Worm (Caenorhabditis elegans) whole organism, young adult: ENCODE measurements around the gene M01H9.3.

Experiments used
- B0336.3 ChIP-seq: fragments of 200-800 bp; sonication (Bioruptor generic); IDR thresholded peaks from 2 replicates; pipeline ENCODE4 v1.3.6; 2022; ENCODE audit warnings: missing genetic modification characterization, missing compliant biosample characterization
- C06A6.2 ChIP-seq: fragments of 200-800 bp; sonication (Bioruptor generic); conservative IDR thresholded peaks from 2 replicates; pipeline ENCODE4 v1.3.6; 2022; ENCODE audit warnings: missing genetic modification characterization, missing compliant biosample characterization
- F23B12.7 ChIP-seq: sonication (generic microtip); optimal IDR thresholded peaks from 2 replicates; lab custom pipeline; 2017; ENCODE audit warnings: missing genetic modification characterization, mild to moderate bottlenecking, missing compliant biosample characterization, antibody characterized with exemption, moderate library complexity; ENCODE audit not compliant: insufficient read depth
- F33H1.4 ChIP-seq: fragments of 200-800 bp; sonication (Bioruptor generic); IDR thresholded peaks from 2 replicates; pipeline ENCODE4 v1.3.6; 2022; ENCODE audit warnings: missing genetic modification reagents, missing genetic modification characterization, missing compliant biosample characterization
- F57A8.1 ChIP-seq: fragments of 200-800 bp; sonication (Bioruptor generic); optimal IDR thresholded peaks from 2 replicates; lab custom pipeline; 2018; ENCODE audit warnings: mild to moderate bottlenecking, missing genetic modification characterization, moderate library complexity, missing compliant biosample characterization
- K11D2.4 ChIP-seq: fragments of 200-800 bp; sonication (Bioruptor generic); IDR thresholded peaks from 2 replicates; pipeline ENCODE4 v1.3.6; 2022; ENCODE audit warnings: missing genetic modification reagents, missing genetic modification characterization, missing compliant biosample characterization
- T07F8.4 ChIP-seq: sonication (generic microtip); optimal IDR thresholded peaks from 2 replicates; lab custom pipeline; 2016; ENCODE audit warnings: mild to moderate bottlenecking, missing genetic modification characterization, moderate library complexity, missing compliant biosample characterization
- T26A5.8 ChIP-seq: sonication (generic microtip); optimal IDR thresholded peaks from 2 replicates; lab custom pipeline; 2016; ENCODE audit warnings: missing genetic modification characterization, missing compliant biosample characterization
- Y53F4B.3 ChIP-seq: fragments of 200-800 bp; sonication (Bioruptor generic); IDR thresholded peaks from 2 replicates; pipeline ENCODE4 v1.3.6; 2022; ENCODE audit warnings: missing genetic modification reagents, missing genetic modification characterization, missing compliant biosample characterization
- Y67H2A.10 ChIP-seq: fragments of 200-800 bp; sonication (Bioruptor generic); conservative IDR thresholded peaks from 2 replicates; pipeline ENCODE4 v1.3.6; 2022; ENCODE audit warnings: missing genetic modification reagents, missing genetic modification characterization, missing compliant biosample characterization
- ama-1 ChIP-seq, 3 experiments: fragments of 150-350 bp in 1 of 3; sonication (generic microtip) in 2 of 3; optimal IDR thresholded peaks; 2 replicates each; lab custom pipeline; 2014 to 2018; ENCODE audit warnings: missing biosample characterization in 2 of 3, missing genetic modification characterization in 2 of 3, missing genetic modification reagents in 2 of 3
- aptf-2 ChIP-seq: fragments of 200-800 bp; sonication (Bioruptor generic); conservative IDR thresholded peaks from 2 replicates; pipeline ENCODE4 v1.3.6; 2022; ENCODE audit warnings: missing genetic modification reagents, missing genetic modification characterization, missing compliant biosample characterization
- athp-1 ChIP-seq: sonication (generic microtip); optimal IDR thresholded peaks from 2 replicates; lab custom pipeline; 2017; ENCODE audit warnings: mild to moderate bottlenecking, missing genetic modification characterization, missing compliant biosample characterization
- attf-5 ChIP-seq: fragments of 200-800 bp; sonication (Bioruptor generic); optimal IDR thresholded peaks from 2 replicates; lab custom pipeline; 2018; ENCODE audit warnings: mild to moderate bottlenecking, missing genetic modification characterization, missing compliant biosample characterization
- attf-6 ChIP-seq: fragments of 200-800 bp; sonication (Bioruptor generic); IDR thresholded peaks from 2 replicates; pipeline ENCODE4 v1.3.6; 2022; ENCODE audit warnings: missing genetic modification reagents, missing genetic modification characterization, missing compliant biosample characterization
- bed-2 ChIP-seq: fragments of 200-800 bp; sonication (Bioruptor generic); IDR thresholded peaks from 2 replicates; pipeline ENCODE4 v1.3.6; 2022; ENCODE audit warnings: missing genetic modification reagents, missing genetic modification characterization, missing compliant biosample characterization
- cebp-1 ChIP-seq, 2 experiments: fragments of 200-800 bp in 1 of 2; sonication (Bioruptor generic) in 1 of 2; sonication (generic microtip) in 1 of 2; IDR thresholded peaks in 1 of 2; optimal IDR thresholded peaks in 1 of 2; 2 replicates each; pipeline versions ENCODE4 v1.3.6 to Lab custom; 2017 to 2022; ENCODE audit warnings: missing compliant biosample characterization in 2 of 2, missing genetic modification characterization in 2 of 2, mild to moderate bottlenecking in 1 of 2, missing genetic modification reagents in 1 of 2, moderate library complexity in 1 of 2
- ceh-27 ChIP-seq: fragments of 200-800 bp; sonication (Bioruptor generic); optimal IDR thresholded peaks from 2 replicates; lab custom pipeline; 2018; ENCODE audit warnings: mild to moderate bottlenecking, missing genetic modification characterization, moderate library complexity, missing compliant biosample characterization
- chd-7 ChIP-seq: sonication (generic microtip); optimal IDR thresholded peaks from 2 replicates; lab custom pipeline; 2016; ENCODE audit warnings: mild to moderate bottlenecking, missing genetic modification characterization, moderate library complexity, missing compliant biosample characterization
- die-1 ChIP-seq: sonication (generic microtip); optimal IDR thresholded peaks from 2 replicates; lab custom pipeline; 2016; ENCODE audit warnings: missing genotype, mild to moderate bottlenecking, missing genetic modification characterization, missing compliant biosample characterization
- hlh-26 ChIP-seq: fragments of 200-800 bp; sonication (Bioruptor generic); conservative IDR thresholded peaks from 2 replicates; pipeline ENCODE4 v1.3.6; 2022; ENCODE audit warnings: missing genetic modification reagents, missing genetic modification characterization, missing compliant biosample characterization
- hmg-1.2 ChIP-seq: fragments of 200-800 bp; sonication (Bioruptor generic); IDR thresholded peaks from 2 replicates; pipeline ENCODE4 v1.3.6; 2022; ENCODE audit warnings: missing genetic modification reagents, missing genetic modification characterization, missing compliant biosample characterization
- lag-1 ChIP-seq: fragments of 200-800 bp; sonication (Bioruptor generic); IDR thresholded peaks from 2 replicates; pipeline ENCODE4 v1.3.6; 2022; ENCODE audit warnings: missing genetic modification reagents, missing genetic modification characterization, missing compliant biosample characterization
- lin-26 ChIP-seq: fragments of 200-800 bp; sonication (Bioruptor generic); IDR thresholded peaks from 2 replicates; pipeline ENCODE4 v1.3.6; 2022; ENCODE audit warnings: missing genetic modification reagents, missing genetic modification characterization, missing compliant biosample characterization
- lin-40 ChIP-seq: sonication (generic microtip); optimal IDR thresholded peaks from 2 replicates; lab custom pipeline; 2016; ENCODE audit warnings: missing genetic modification characterization, mild to moderate bottlenecking, missing compliant biosample characterization, missing genotype, missing genetic modification reagents
- lin-54 ChIP-seq: fragments of 200-800 bp; sonication (Bioruptor generic); optimal IDR thresholded peaks from 2 replicates; lab custom pipeline; 2018; ENCODE audit warnings: mild to moderate bottlenecking, missing genetic modification characterization, missing compliant biosample characterization
- madf-10 ChIP-seq: sonication (generic microtip); optimal IDR thresholded peaks from 2 replicates; lab custom pipeline; 2016; ENCODE audit warnings: mild to moderate bottlenecking, missing genetic modification characterization, missing compliant biosample characterization
- madf-8 ChIP-seq: fragments of 200-800 bp; sonication (Bioruptor generic); conservative IDR thresholded peaks from 2 replicates; pipeline ENCODE4 v1.3.6; 2022; ENCODE audit warnings: missing genetic modification reagents, missing genetic modification characterization, missing compliant biosample characterization
- mcd-1 ChIP-seq: fragments of 200-800 bp; sonication (Bioruptor generic); IDR thresholded peaks from 2 replicates; pipeline ENCODE4 v1.3.6; 2022; ENCODE audit warnings: missing genetic modification reagents, missing genetic modification characterization, missing compliant biosample characterization
- mes-4 ChIP-seq: sonication (generic microtip); optimal IDR thresholded peaks from 2 replicates; lab custom pipeline; 2016; ENCODE audit warnings: missing genotype, missing genetic modification characterization, missing compliant biosample characterization
- nfya-2 ChIP-seq: fragments of 200-800 bp; sonication (Bioruptor generic); IDR thresholded peaks from 2 replicates; pipeline ENCODE4 v1.3.6; 2022; ENCODE audit warnings: missing genetic modification reagents, missing genetic modification characterization, missing compliant biosample characterization
- nhr-120 ChIP-seq: fragments of 200-800 bp; sonication (Bioruptor generic); IDR thresholded peaks from 2 replicates; pipeline ENCODE4 v1.3.6; 2022; ENCODE audit warnings: missing genetic modification characterization, missing compliant biosample characterization
- nhr-80 ChIP-seq: sonication (generic microtip); optimal IDR thresholded peaks from 2 replicates; lab custom pipeline; 2016; ENCODE audit warnings: missing genetic modification characterization, missing compliant biosample characterization
- rec-8 ChIP-seq, 2 experiments: sonication (generic microtip); optimal IDR thresholded peaks; 2 replicates each; lab custom pipeline; 2016; ENCODE audit warnings: mild to moderate bottlenecking in 2 of 2, missing genetic modification characterization in 2 of 2, missing genetic modification reagents in 2 of 2, missing genotype in 2 of 2, missing biosample characterization in 1 of 2, missing compliant biosample characterization in 1 of 2, moderate library complexity in 1 of 2
- sdz-38 ChIP-seq: sonication (generic microtip); optimal IDR thresholded peaks from 2 replicates; lab custom pipeline; 2016; ENCODE audit warnings: missing genotype, missing genetic modification characterization, missing compliant biosample characterization
- snpc-1.3 ChIP-seq: sonication (generic microtip); optimal IDR thresholded peaks from 2 replicates; lab custom pipeline; 2017; ENCODE audit warnings: missing genetic modification characterization, mild to moderate bottlenecking, missing compliant biosample characterization, antibody characterized with exemption, moderate library complexity, missing genotype, missing genetic modification reagents; ENCODE audit not compliant: insufficient read depth
- snpc-3.4 ChIP-seq: sonication (generic microtip); optimal IDR thresholded peaks from 2 replicates; lab custom pipeline; 2017; ENCODE audit warnings: missing genetic modification characterization, mild to moderate bottlenecking, missing compliant biosample characterization, antibody characterized with exemption, moderate library complexity, missing genotype, missing genetic modification reagents
- somi-1 ChIP-seq: fragments of 200-800 bp; sonication (Bioruptor generic); optimal IDR thresholded peaks from 2 replicates; lab custom pipeline; 2018; ENCODE audit warnings: mild to moderate bottlenecking, missing genetic modification characterization, missing compliant biosample characterization
- tbp1 ChIP-seq: fragments of 200-800 bp; sonication (Bioruptor generic); optimal IDR thresholded peaks from 2 replicates; lab custom pipeline; 2018; ENCODE audit warnings: mild to moderate bottlenecking, missing genetic modification characterization, missing compliant biosample characterization
- tlf-1 ChIP-seq: fragments of 200-800 bp; sonication (Bioruptor generic); optimal IDR thresholded peaks from 2 replicates; lab custom pipeline; 2018; ENCODE audit warnings: mild to moderate bottlenecking, missing genetic modification characterization, missing compliant biosample characterization
- xnd-1 ChIP-seq: sonication (generic microtip); optimal IDR thresholded peaks from 2 replicates; lab custom pipeline; 2016; ENCODE audit warnings: missing genotype, missing genetic modification reagents, missing genetic modification characterization, missing compliant biosample characterization
- ztf-25 ChIP-seq: fragments of 200-800 bp; sonication (Bioruptor generic); IDR thresholded peaks from 2 replicates; pipeline ENCODE4 v1.3.6; 2022; ENCODE audit warnings: missing genetic modification reagents, missing genetic modification characterization, missing compliant biosample characterization
- ztf-6 ChIP-seq: fragments of 200-800 bp; sonication (Bioruptor generic); IDR thresholded peaks from 2 replicates; pipeline ENCODE4 v1.3.6; 2022; ENCODE audit warnings: missing genetic modification reagents, missing genetic modification characterization, missing compliant biosample characterization

The M01H9.3 gene

DNA sequence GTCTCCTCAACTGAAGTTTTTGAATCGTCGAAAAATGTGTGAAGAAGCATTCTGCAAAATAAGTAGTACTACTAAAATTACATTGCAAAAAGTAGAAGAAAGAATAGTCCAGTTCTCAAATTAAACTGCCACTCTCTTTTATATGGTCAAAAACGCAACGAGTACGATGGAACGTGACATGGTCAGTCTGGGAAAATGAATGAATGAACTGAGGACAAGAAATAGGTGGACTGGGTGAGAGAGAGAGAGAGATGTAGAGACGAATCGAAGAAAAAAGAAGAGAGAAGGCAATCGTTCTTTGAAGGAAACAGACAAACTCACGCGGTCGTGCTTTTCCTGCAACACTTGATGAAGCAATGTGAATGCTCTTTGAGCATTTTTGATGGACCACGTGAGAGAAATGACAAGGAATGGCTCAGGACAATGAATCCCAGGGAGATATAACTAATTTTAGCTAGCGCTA, at the start of gene M01H9.3:
Gene M01H9.3 (minus strand): TSS at position 51 of the 463 bp plus-strand sequence.
- TF ChIP-seq snpc-1.3 (tag; lab: Kevin White, UChicago), result no peak
- TF ChIP-seq cebp-1 (GFP tag; IDR thresholded peaks at IDR 0.05; lab: Robert Waterston, UW), result no peak
- peak; percentile 72 for TF ChIP-seq cebp-1 (tag; optimal IDR thresholded peaks at IDR 0.05; lab: Kevin White, UChicago)
- TF ChIP-seq attf-6 (GFP tag; lab: Robert Waterston, UW), result no peak
- TF ChIP-seq lin-26 (GFP tag; lab: Robert Waterston, UW), result 0 out of 2 replicates have a peak, but pooled peaks have one; percentile 40
- peak; percentile 17; the same call in 1 of the 2 replicates for TF ChIP-seq mcd-1 (GFP tag; lab: Robert Waterston, UW)
- peak; percentile 18 for TF ChIP-seq chd-7 (tag; lab: Kevin White, UChicago)
- TF ChIP-seq lin-40 (tag; lab: Kevin White, UChicago), result peak; percentile 46
- TF ChIP-seq rec-8 (tag; optimal IDR thresholded peaks at IDR 0.05; lab: Kevin White, UChicago), result no peak
- TF ChIP-seq mes-4 (tag; lab: Kevin White, UChicago), result no peak
- no peak for TF ChIP-seq ztf-6 (GFP tag; lab: Robert Waterston, UW)
- no peak for TF ChIP-seq F57A8.1 (GFP tag; lab: Kevin White, UChicago)
- no peak for TF ChIP-seq xnd-1 (tag; lab: Kevin White, UChicago)
- TF ChIP-seq lin-54 (GFP tag; lab: Kevin White, UChicago), result no peak
- TF ChIP-seq madf-10 (tag; lab: Kevin White, UChicago), result peak; percentile 22
- no peak for TF ChIP-seq athp-1 (tag; lab: Kevin White, UChicago)
- TF ChIP-seq attf-5, result peak; percentile 55
- no peak for TF ChIP-seq Y67H2A.10
- no peak for TF ChIP-seq madf-8 (GFP tag; lab: Robert Waterston, UW)
- peak; percentile 15 for TF ChIP-seq tbp1 (GFP tag; lab: Kevin White, UChicago)
- TF ChIP-seq ama-1 (optimal IDR thresholded peaks at IDR 0.05; lab: Kevin White, UChicago), result peak; percentile 70
- TF ChIP-seq ama-1 (GFP tag; optimal IDR thresholded peaks at IDR 0.05; lab: Kevin White, UChicago), result peak in 1 of 2 experiments; percentile 6
- TF ChIP-seq bed-2 (GFP tag; lab: Robert Waterston, UW), result no peak
- TF ChIP-seq K11D2.4 (GFP tag; lab: Robert Waterston, UW), result peak; percentile 59
- TF ChIP-seq ztf-25 (GFP tag; lab: Robert Waterston, UW), result no peak
- 0 out of 2 replicates have a peak, but pooled peaks have one; percentile 49 for TF ChIP-seq C06A6.2 (GFP tag; lab: Robert Waterston, UW)
- TF ChIP-seq sdz-38, result no peak
- no peak for TF ChIP-seq nhr-120 (GFP tag; lab: Robert Waterston, UW)
- TF ChIP-seq aptf-2 (GFP tag; lab: Robert Waterston, UW), result no peak
- TF ChIP-seq Y53F4B.3 (GFP tag; lab: Robert Waterston, UW), result no peak
- no peak for TF ChIP-seq snpc-3.4 (tag; lab: Kevin White, UChicago)
- no peak for TF ChIP-seq T07F8.4 (tag; lab: Kevin White, UChicago)
- peak; percentile 59 for TF ChIP-seq nhr-80
- TF ChIP-seq nfya-2, result no peak
- TF ChIP-seq F33H1.4 (GFP tag; lab: Robert Waterston, UW), result no peak
- TF ChIP-seq hlh-26 (GFP tag; lab: Robert Waterston, UW), result no peak
- TF ChIP-seq lag-1 (GFP tag; lab: Robert Waterston, UW), result no peak
- peak; percentile 46 for TF ChIP-seq die-1 (tag; lab: Kevin White, UChicago)
- peak; percentile 55 for TF ChIP-seq somi-1 (GFP tag; lab: Kevin White, UChicago)
- no peak for TF ChIP-seq T26A5.8 (tag; lab: Kevin White, UChicago)
- peak; percentile 4 for TF ChIP-seq tlf-1 (GFP tag; lab: Kevin White, UChicago)
- TF ChIP-seq ceh-27 (GFP tag; lab: Kevin White, UChicago), result peak; percentile 52
- TF ChIP-seq hmg-1.2 (GFP tag; lab: Robert Waterston, UW), result peak; percentile 32; the same call in 1 of the 2 replicates
- TF ChIP-seq B0336.3, result peak; percentile 15; the same call in 1 of the 2 replicates
- TF ChIP-seq F23B12.7 (tag; lab: Kevin White, UChicago), result peak; percentile 33
- TF ChIP-seq, all 124 proteins: peak for 19
